Worm (Caenorhabditis elegans) whole organism, midembryonic: Measurements from ENCODE around the gene K02A6.1.

ENCODE experiments used
- T22C8.4 ChIP-seq: fragments of 200-800 bp; sonication (Bioruptor generic); IDR thresholded peaks from 2 replicates; pipeline ENCODE4 v1.3.6; 2022; ENCODE audit warnings: missing genetic modification characterization, missing compliant biosample characterization
- cog-1 ChIP-seq: sonication (generic microtip); optimal IDR thresholded peaks from 2 replicates; lab custom pipeline; 2016; ENCODE audit warnings: missing genetic modification characterization, missing compliant biosample characterization
- flt-1 ChIP-seq: fragments of 200-800 bp; sonication (Bioruptor generic); IDR thresholded peaks from 2 replicates; pipeline ENCODE4 v1.3.6; 2022; ENCODE audit warnings: missing genetic modification characterization, missing compliant biosample characterization
- klf-2 ChIP-seq: fragments of 200-800 bp; sonication (Bioruptor generic); conservative IDR thresholded peaks from 2 replicates; pipeline ENCODE4 v1.3.6; 2022; ENCODE audit warnings: missing genetic modification reagents, missing genetic modification characterization, missing compliant biosample characterization
- med-1 ChIP-seq: sonication (generic microtip); optimal IDR thresholded peaks from 2 replicates; lab custom pipeline; 2017; ENCODE audit warnings: missing genetic modification characterization, mild to moderate bottlenecking, missing compliant biosample characterization, antibody characterized with exemption, missing genetic modification reagents; ENCODE audit not compliant: insufficient read depth
- ref-1 ChIP-seq: fragments of 200-800 bp; sonication (Bioruptor generic); conservative IDR thresholded peaks from 2 replicates; pipeline ENCODE4 v1.3.6; 2022; ENCODE audit warnings: missing genetic modification reagents, missing genetic modification characterization, missing compliant biosample characterization
- tab-1 ChIP-seq: fragments of 200-800 bp; sonication (Bioruptor generic); IDR thresholded peaks from 2 replicates; pipeline ENCODE4 v1.3.6; 2022; ENCODE audit warnings: missing genetic modification characterization, missing compliant biosample characterization
- ztf-23 ChIP-seq: fragments of 200-800 bp; sonication (Bioruptor generic); IDR thresholded peaks from 2 replicates; pipeline ENCODE4 v1.3.6; 2022; ENCODE audit warnings: missing genetic modification reagents, missing genetic modification characterization, missing compliant biosample characterization
- ztf-29 ChIP-seq: fragments of 200-800 bp; sonication (Bioruptor generic); IDR thresholded peaks from 2 replicates; pipeline ENCODE4 v1.3.6; 2022; ENCODE audit warnings: missing genetic modification reagents, missing genetic modification characterization, missing compliant biosample characterization

Gene K02A6.1

DNA sequence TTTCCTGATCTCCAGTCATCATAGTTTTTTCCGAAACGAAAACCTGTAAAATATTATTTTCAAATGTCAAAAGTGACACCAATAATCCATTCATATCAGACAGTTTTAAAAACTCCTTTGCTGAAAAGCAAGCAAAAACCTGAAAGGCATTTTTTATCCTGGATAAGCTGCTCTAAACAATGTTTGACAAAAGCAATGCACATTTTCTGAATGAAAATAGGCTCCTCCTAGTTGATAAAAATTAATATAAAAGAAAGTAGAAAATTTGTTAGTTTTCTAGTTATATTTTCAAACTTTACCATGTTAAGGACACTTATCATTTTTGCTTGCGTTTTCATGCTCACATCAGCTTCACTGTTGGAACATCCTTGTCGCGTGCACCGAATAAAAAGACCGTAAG is at the start of gene K02A6.1:
Gene K02A6.1 (plus strand): TSS at position 301 of the 400 bp plus-strand sequence.
- TF ChIP-seq ztf-23 (GFP tag; lab: Robert Waterston, UW), result no peak
- no peak for TF ChIP-seq ztf-29 (GFP tag; lab: Robert Waterston, UW)
- TF ChIP-seq flt-1 (GFP tag; lab: Robert Waterston, UW), result no peak
- no peak for TF ChIP-seq klf-2 (GFP tag; lab: Robert Waterston, UW)
- no peak for TF ChIP-seq med-1 (GFP tag; lab: Kevin White, UChicago)
- no peak for TF ChIP-seq T22C8.4

DNA sequence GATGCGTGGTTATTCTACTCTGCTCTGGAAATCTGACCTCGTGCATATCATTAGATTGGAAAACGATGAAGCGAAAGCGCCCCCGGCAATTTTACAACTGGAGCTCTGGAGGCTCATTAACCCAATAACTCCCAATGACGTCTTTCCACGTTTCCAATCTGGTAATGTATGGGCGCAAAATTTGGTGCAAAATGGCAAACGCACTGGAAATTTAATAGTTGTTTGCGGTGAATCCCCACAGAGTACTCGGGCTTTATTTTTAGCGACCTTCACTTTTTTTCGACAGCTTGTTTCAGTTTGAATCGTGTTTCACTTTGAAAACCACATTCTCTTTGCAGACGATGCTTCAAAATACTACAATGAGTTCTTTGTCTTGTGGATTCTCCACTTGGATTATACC is 45.9 kb upstream of the K02A6.1 start, which contains the start of gene C17H11.1:
Gene C17H11.1 (plus strand): TSS at position 301 of the 400 bp plus-strand sequence.
- TF ChIP-seq klf-2 (GFP tag; lab: Robert Waterston, UW), result no peak
- TF ChIP-seq cog-1 (tag; lab: Kevin White, UChicago), result no peak
- TF ChIP-seq med-1 (GFP tag; lab: Kevin White, UChicago), result no peak
- no peak for TF ChIP-seq ztf-23 (GFP tag; lab: Robert Waterston, UW)
- TF ChIP-seq flt-1 (GFP tag; lab: Robert Waterston, UW), result no peak
- TF ChIP-seq ref-1 (GFP tag; lab: Robert Waterston, UW), result no peak
- no peak for TF ChIP-seq T22C8.4
- TF ChIP-seq tab-1 (GFP tag; lab: Robert Waterston, UW), result no peak
- TF ChIP-seq ztf-29 (GFP tag; lab: Robert Waterston, UW), result no peak

DNA sequence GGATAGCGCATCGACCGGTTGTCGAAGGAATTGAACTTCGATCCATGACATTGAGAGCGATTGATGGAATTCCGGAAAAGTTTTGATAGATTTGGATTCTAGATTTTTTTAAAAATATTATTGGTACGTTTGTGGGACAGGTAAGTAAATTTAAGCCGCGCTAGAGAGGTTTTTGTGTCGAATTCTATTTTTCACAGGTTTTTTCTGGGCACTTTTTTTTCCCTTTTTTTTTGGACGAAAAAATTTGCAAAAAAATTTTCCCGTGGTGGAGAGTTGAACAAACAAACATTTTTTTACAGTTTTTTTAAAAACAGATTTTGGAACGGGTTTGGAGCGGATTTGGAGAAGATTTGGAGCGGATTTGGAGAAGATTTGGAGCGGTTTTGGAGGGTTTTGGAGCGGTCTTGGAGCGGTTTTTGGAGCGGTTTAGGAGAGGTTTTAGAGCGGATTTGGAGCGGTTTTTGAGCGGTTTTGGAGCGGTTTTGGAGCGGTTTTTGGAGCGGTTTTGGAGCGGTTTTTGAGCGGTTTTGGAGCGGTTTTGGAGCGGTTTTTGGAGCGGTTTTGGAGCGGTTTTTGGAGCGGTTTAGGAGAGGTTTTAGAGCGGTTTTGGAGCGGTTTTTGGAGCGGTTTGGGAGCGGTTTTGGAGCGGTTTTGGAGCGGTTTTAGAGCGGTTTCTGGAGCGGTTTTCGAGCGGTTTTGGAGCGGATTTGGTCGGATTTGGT is 37.8 kb upstream of the K02A6.1 start, which contains the start of gene C17H11.4:
Gene C17H11.4 (minus strand): TSS at position 51 of the 722 bp plus-strand sequence.
- TF ChIP-seq ref-1 (GFP tag; lab: Robert Waterston, UW) (peak; percentile 34; the same call in 1 of the 2 replicates), T22C8.4 (0 out of 2 replicates have a peak, but pooled peaks have one; percentile 10), klf-2 (GFP tag; lab: Robert Waterston, UW) (peak; percentile 67; the same call in 1 of the 2 replicates), ztf-23 (GFP tag; lab: Robert Waterston, UW) (peak; percentile 79), flt-1 (GFP tag; lab: Robert Waterston, UW) (peak; percentile 86), tab-1 (GFP tag; lab: Robert Waterston, UW) (peak; percentile 75; the same call in 1 of the 2 replicates)

DNA sequence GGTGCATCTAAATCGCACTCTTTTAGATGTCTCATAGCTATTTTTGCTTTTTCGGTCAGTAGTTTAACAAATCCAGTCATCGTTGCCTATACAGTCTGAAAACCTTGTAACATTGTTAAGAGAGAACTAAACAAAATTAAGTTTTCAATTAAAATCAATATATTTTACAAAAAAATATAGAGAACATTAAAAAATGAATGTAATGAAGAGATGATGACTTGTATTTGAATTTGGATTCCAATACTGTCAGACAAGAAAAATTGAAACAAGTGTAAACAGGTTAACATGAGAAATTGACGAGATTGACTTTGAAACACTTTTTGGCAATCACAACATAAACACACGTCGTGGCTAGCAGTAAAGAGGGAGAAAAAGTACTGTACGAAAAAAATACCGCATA is 34.5 kb upstream of the K02A6.1 start, which contains the start of gene C17H11.5:
Gene C17H11.5 (minus strand): TSS at position 101 of the 400 bp plus-strand sequence.
- TF ChIP-seq cog-1 (tag; lab: Kevin White, UChicago) (no peak), flt-1 (GFP tag; lab: Robert Waterston, UW) (no peak), ztf-23 (GFP tag; lab: Robert Waterston, UW) (no peak)

DNA sequence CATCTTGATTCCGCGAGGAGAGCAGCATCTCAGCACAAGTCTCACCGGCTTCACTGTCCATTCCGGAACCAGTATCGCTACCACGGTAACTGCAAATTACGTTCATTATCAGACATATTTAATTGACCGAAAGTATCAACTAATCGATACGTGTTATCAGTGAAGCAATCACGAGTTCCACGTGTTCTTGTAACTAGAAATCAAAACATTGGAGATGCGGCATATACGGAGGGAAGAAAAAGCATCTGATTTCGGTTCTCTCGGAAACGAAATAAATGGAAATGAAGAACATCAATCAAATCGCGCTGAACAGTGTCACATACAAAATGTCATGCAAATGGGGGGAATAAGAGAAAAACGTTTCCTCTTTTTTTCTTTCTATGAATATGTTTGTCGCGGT is 26.3 kb upstream of the K02A6.1 start:
- no peak for TF ChIP-seq tab-1 (GFP tag; lab: Robert Waterston, UW)
- TF ChIP-seq T22C8.4, result no peak
- TF ChIP-seq flt-1 (GFP tag; lab: Robert Waterston, UW), result no peak
- TF ChIP-seq ztf-23 (GFP tag; lab: Robert Waterston, UW), result no peak
- no peak for TF ChIP-seq med-1 (GFP tag; lab: Kevin White, UChicago)
- TF ChIP-seq ref-1 (GFP tag; lab: Robert Waterston, UW), result no peak
- TF ChIP-seq klf-2 (GFP tag; lab: Robert Waterston, UW), result no peak
- TF ChIP-seq ztf-29 (GFP tag; lab: Robert Waterston, UW), result no peak
- TF ChIP-seq cog-1 (tag; lab: Kevin White, UChicago), result no peak

DNA sequence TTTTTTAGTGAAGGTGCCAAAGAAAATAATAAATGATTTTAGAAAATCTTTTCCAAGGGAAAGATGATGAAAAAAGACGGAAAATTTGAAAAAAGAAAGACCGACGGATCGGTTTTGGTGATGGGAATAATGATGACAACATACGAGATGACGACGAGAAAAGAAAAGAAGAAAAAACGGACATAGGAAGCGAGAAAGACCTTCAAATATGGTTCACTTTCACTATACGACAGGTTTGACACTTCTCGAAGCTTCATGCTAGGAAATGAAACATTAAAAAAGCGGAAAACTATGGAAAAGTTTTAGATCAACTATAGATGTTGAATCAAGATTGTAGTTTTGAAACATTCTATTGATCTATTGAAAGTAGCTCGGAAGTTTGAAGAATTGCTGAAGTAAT is 19.3 kb upstream of the K02A6.1 start:
- TF ChIP-seq ztf-23 (GFP tag; lab: Robert Waterston, UW) (no peak), cog-1 (tag; lab: Kevin White, UChicago) (no peak), med-1 (GFP tag; lab: Kevin White, UChicago) (no peak), T22C8.4 (no peak), ref-1 (GFP tag; lab: Robert Waterston, UW) (no peak), klf-2 (GFP tag; lab: Robert Waterston, UW) (no peak), flt-1 (GFP tag; lab: Robert Waterston, UW) (no peak), tab-1 (GFP tag; lab: Robert Waterston, UW) (no peak), ztf-29 (GFP tag; lab: Robert Waterston, UW) (no peak)

DNA sequence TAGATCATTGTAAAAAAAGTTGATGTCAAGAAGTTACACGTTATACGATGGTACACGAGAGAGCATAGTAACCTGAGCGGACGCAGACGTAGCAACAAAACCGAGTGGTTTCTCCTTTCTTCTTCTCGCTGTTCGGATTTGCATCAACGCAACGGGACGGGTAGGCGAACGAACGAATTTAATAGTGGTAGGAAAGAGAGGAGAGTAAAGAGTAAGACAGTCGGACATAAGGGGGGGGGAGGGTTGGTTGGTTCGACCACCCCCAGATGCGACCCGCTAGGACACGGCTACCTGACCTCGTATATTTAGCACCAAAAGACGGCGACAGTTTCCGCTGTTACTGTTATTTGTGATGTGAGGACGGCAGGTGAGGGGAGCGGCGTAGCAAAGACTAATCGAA is 18.3 kb upstream of the K02A6.1 start:
- TF ChIP-seq tab-1 (GFP tag; lab: Robert Waterston, UW) (no peak), flt-1 (GFP tag; lab: Robert Waterston, UW) (0 out of 2 replicates have a peak, but pooled peaks have one; percentile 57), klf-2 (GFP tag; lab: Robert Waterston, UW) (no peak)

DNA sequence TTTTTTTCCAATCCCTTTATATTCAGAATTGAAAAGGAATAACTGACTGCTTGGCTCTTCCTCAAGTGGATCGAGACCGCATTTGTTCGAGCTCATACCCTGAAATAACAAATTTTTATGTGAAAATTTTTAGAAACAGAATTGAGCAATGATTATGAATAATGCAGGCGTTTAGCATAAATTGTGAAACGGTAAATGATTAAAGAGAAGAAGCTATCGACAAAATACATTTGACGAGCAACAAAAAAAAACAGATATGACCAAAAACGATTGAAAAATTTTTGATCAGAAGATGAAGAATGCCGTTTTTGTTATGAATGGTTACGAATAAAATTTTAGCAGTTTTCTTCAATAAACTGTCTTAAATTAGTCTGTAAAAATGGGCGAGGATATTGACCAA is 15.8 kb upstream of the K02A6.1 start, which contains the start of gene C17H11.6:
Gene C17H11.6 (minus strand): TSS at position 101 of the 400 bp plus-strand sequence.
- no peak for TF ChIP-seq med-1 (GFP tag; lab: Kevin White, UChicago)
- TF ChIP-seq ztf-23 (GFP tag; lab: Robert Waterston, UW), result no peak
- TF ChIP-seq flt-1 (GFP tag; lab: Robert Waterston, UW), result no peak
- no peak for TF ChIP-seq cog-1 (tag; lab: Kevin White, UChicago)
- TF ChIP-seq ztf-29 (GFP tag; lab: Robert Waterston, UW), result no peak
- no peak for TF ChIP-seq tab-1 (GFP tag; lab: Robert Waterston, UW)
- no peak for TF ChIP-seq ref-1 (GFP tag; lab: Robert Waterston, UW)
- TF ChIP-seq T22C8.4, result no peak
- no peak for TF ChIP-seq klf-2 (GFP tag; lab: Robert Waterston, UW)

DNA sequence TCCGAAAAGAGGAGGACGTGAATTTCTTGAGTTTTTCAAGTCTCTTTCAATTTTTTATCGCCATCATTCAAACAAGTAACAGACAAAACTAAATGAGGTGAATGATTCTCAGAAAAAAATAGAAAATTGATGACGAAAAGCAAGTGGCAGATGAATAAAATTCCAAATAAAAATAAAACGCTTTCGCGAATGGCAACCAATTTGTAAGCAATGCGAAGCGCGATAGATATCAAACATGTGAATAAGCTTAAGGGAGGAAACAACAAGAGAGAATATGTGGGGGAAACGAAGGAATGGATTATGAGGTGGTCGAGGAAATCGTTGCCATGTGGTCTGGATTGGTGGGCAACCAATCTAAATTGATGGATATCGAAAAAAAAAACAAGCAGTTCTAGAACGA is 15.1 kb upstream of the K02A6.1 start:
- TF ChIP-seq ztf-23 (GFP tag; lab: Robert Waterston, UW), result no peak
- no peak for TF ChIP-seq cog-1 (tag; lab: Kevin White, UChicago)
- TF ChIP-seq T22C8.4, result no peak
